Worm (Caenorhabditis elegans) whole organism, young adult: Measurements from ENCODE around the gene Y38C1AA.1.
A peak's percentile ranks its signal among the peaks of the same experiment; 100 is the strongest.

ENCODE experiments used
- B0336.3 ChIP-seq: fragments of 200-800 bp; sonication (Bioruptor generic); IDR thresholded peaks from 2 replicates; pipeline ENCODE4 v1.3.6; 2022; ENCODE audit warnings: missing genetic modification characterization, missing compliant biosample characterization
- C17E4.6 ChIP-seq: fragments of 200-800 bp; sonication (Bioruptor generic); IDR thresholded peaks from 2 replicates; pipeline ENCODE4 v1.3.6; 2022; ENCODE audit warnings: missing genetic modification reagents, missing genetic modification characterization, missing compliant biosample characterization
- F22D6.2 ChIP-seq: sonication (generic microtip); optimal IDR thresholded peaks from 2 replicates; lab custom pipeline; 2016; ENCODE audit warnings: mild to moderate bottlenecking, missing genetic modification characterization, missing compliant biosample characterization
- ama-1 ChIP-seq, 3 experiments: fragments of 150-350 bp in 1 of 3; sonication (generic microtip) in 2 of 3; optimal IDR thresholded peaks; 2 replicates each; lab custom pipeline; 2014 to 2018; ENCODE audit warnings: missing biosample characterization in 2 of 3, missing genetic modification characterization in 2 of 3, missing genetic modification reagents in 2 of 3
- attf-6 ChIP-seq: fragments of 200-800 bp; sonication (Bioruptor generic); IDR thresholded peaks from 2 replicates; pipeline ENCODE4 v1.3.6; 2022; ENCODE audit warnings: missing genetic modification reagents, missing genetic modification characterization, missing compliant biosample characterization
- cebp-2 ChIP-seq: fragments of 200-800 bp; sonication (Bioruptor generic); IDR thresholded peaks from 2 replicates; pipeline ENCODE4 v1.3.6; 2022; ENCODE audit warnings: missing genetic modification characterization, missing compliant biosample characterization
- ceh-79 ChIP-seq: sonication (generic microtip); optimal IDR thresholded peaks from 2 replicates; lab custom pipeline; 2017; ENCODE audit warnings: mild to moderate bottlenecking, missing genetic modification characterization, missing compliant biosample characterization
- dpl-1 ChIP-seq: fragments of 150-350 bp; optimal IDR thresholded peaks from 2 replicates; lab custom pipeline; 2014; ENCODE audit warnings: missing biosample characterization, missing genetic modification reagents, missing genetic modification characterization
- efl-1 ChIP-seq: fragments of 150-350 bp; optimal IDR thresholded peaks from 2 replicates; lab custom pipeline; 2014; ENCODE audit warnings: missing biosample characterization, missing genetic modification reagents, missing genetic modification characterization
- egl-44 ChIP-seq: fragments of 200-800 bp; sonication (Bioruptor generic); IDR thresholded peaks from 2 replicates; pipeline ENCODE4 v1.3.6; 2022; ENCODE audit warnings: missing genetic modification reagents, missing genetic modification characterization, missing compliant biosample characterization
- ets-4 ChIP-seq: fragments of 200-800 bp; sonication (Bioruptor generic); optimal IDR thresholded peaks from 2 replicates; lab custom pipeline; 2018; ENCODE audit warnings: mild to moderate bottlenecking, missing genetic modification characterization, missing compliant biosample characterization
- hmg-1.2 ChIP-seq: fragments of 200-800 bp; sonication (Bioruptor generic); IDR thresholded peaks from 2 replicates; pipeline ENCODE4 v1.3.6; 2022; ENCODE audit warnings: missing genetic modification reagents, missing genetic modification characterization, missing compliant biosample characterization
- lin-35 ChIP-seq, 3 experiments: fragments of 150-350 bp in 2 of 3; sonication (generic microtip) in 1 of 3; optimal IDR thresholded peaks; 2 replicates each; lab custom pipeline; 2014 to 2018; ENCODE audit warnings: missing biosample characterization in 3 of 3, missing genetic modification characterization in 3 of 3, missing genetic modification reagents in 3 of 3
- lin-40 ChIP-seq: sonication (generic microtip); optimal IDR thresholded peaks from 2 replicates; lab custom pipeline; 2016; ENCODE audit warnings: missing genetic modification characterization, mild to moderate bottlenecking, missing compliant biosample characterization, missing genotype, missing genetic modification reagents
- lin-54 ChIP-seq: fragments of 200-800 bp; sonication (Bioruptor generic); optimal IDR thresholded peaks from 2 replicates; lab custom pipeline; 2018; ENCODE audit warnings: mild to moderate bottlenecking, missing genetic modification characterization, missing compliant biosample characterization
- madf-3 ChIP-seq: fragments of 200-800 bp; sonication (Bioruptor generic); IDR thresholded peaks from 2 replicates; pipeline ENCODE4 v1.3.6; 2022; ENCODE audit warnings: missing genetic modification reagents, missing genetic modification characterization, missing compliant biosample characterization
- madf-8 ChIP-seq: fragments of 200-800 bp; sonication (Bioruptor generic); conservative IDR thresholded peaks from 2 replicates; pipeline ENCODE4 v1.3.6; 2022; ENCODE audit warnings: missing genetic modification reagents, missing genetic modification characterization, missing compliant biosample characterization
- mcd-1 ChIP-seq: fragments of 200-800 bp; sonication (Bioruptor generic); IDR thresholded peaks from 2 replicates; pipeline ENCODE4 v1.3.6; 2022; ENCODE audit warnings: missing genetic modification reagents, missing genetic modification characterization, missing compliant biosample characterization
- rpc-1 ChIP-seq, 2 experiments: fragments of 150-350 bp in 1 of 2; sonication (generic microtip) in 1 of 2; optimal IDR thresholded peaks; 2 replicates each; lab custom pipeline; 2014 to 2018; ENCODE audit warnings: missing biosample characterization in 1 of 2, missing genetic modification characterization in 1 of 2, missing genetic modification reagents in 1 of 2, missing genotype in 1 of 2
- snpc-1.3 ChIP-seq: sonication (generic microtip); optimal IDR thresholded peaks from 2 replicates; lab custom pipeline; 2017; ENCODE audit warnings: missing genetic modification characterization, mild to moderate bottlenecking, missing compliant biosample characterization, antibody characterized with exemption, moderate library complexity, missing genotype, missing genetic modification reagents; ENCODE audit not compliant: insufficient read depth
- sptf-2 ChIP-seq: fragments of 200-800 bp; sonication (Bioruptor generic); optimal IDR thresholded peaks from 2 replicates; lab custom pipeline; 2018; ENCODE audit warnings: mild to moderate bottlenecking, missing genetic modification characterization, missing compliant biosample characterization
- zfh-2 ChIP-seq: fragments of 200-800 bp; sonication (Bioruptor generic); conservative IDR thresholded peaks from 2 replicates; pipeline ENCODE4 v1.3.6; 2022; ENCODE audit warnings: missing genetic modification reagents, missing genetic modification characterization, missing compliant biosample characterization
- ztf-25 ChIP-seq: fragments of 200-800 bp; sonication (Bioruptor generic); IDR thresholded peaks from 2 replicates; pipeline ENCODE4 v1.3.6; 2022; ENCODE audit warnings: missing genetic modification reagents, missing genetic modification characterization, missing compliant biosample characterization

Gene Y38C1AA.1

ce11 chrIV:258362-258761, 50.4 kb downstream of the Y38C1AA.1 start:
- no peak for TF ChIP-seq rpc-1 (optimal IDR thresholded peaks at IDR 0.05; lab: Kevin White, UChicago)
- no peak for TF ChIP-seq rpc-1 (tag; optimal IDR thresholded peaks at IDR 0.05; lab: Kevin White, UChicago)
- TF ChIP-seq zfh-2 (GFP tag; lab: Robert Waterston, UW), result peak; percentile 56

ce11 chrIV:259142-259541, 51.2 kb downstream of the Y38C1AA.1 start, which contains the start of gene dpy-9:
TSS of gene dpy-9 (minus strand) at chrIV:259204.
- TF ChIP-seq cebp-2 (GFP tag; lab: Robert Waterston, UW) (no peak), egl-44 (GFP tag; lab: Robert Waterston, UW) (no peak), zfh-2 (GFP tag; lab: Robert Waterston, UW) (no peak), ets-4 (no peak)

ce11 chrIV:261607-262006, 53.6 kb downstream of the Y38C1AA.1 start, which contains the start of gene pqbp-1.1:
TSS of gene pqbp-1.1 (minus strand) at chrIV:261683.
- peak; percentile 55 for TF ChIP-seq efl-1 (GFP tag; lab: Kevin White, UChicago)
- peak; percentile 32 for TF ChIP-seq lin-40 (tag; lab: Kevin White, UChicago)
- TF ChIP-seq B0336.3 (GFP tag; lab: Robert Waterston, UW), result no peak
- TF ChIP-seq ztf-25 (GFP tag; lab: Robert Waterston, UW), result no peak
- peak in 1 of 3 experiments; percentile 90 for TF ChIP-seq lin-35 (GFP tag; optimal IDR thresholded peaks at IDR 0.05; lab: Kevin White, UChicago)
- TF ChIP-seq ama-1 (optimal IDR thresholded peaks at IDR 0.05; lab: Kevin White, UChicago), result no peak
- peak in 1 of 2 experiments; percentile 19 for TF ChIP-seq ama-1 (GFP tag; optimal IDR thresholded peaks at IDR 0.05; lab: Kevin White, UChicago)
- no peak for TF ChIP-seq madf-3 (GFP tag; lab: Robert Waterston, UW)
- no peak for TF ChIP-seq ceh-79
- no peak for TF ChIP-seq sptf-2 (GFP tag; lab: Kevin White, UChicago)
- TF ChIP-seq mcd-1 (GFP tag; lab: Robert Waterston, UW), result peak; percentile 88
- peak; percentile 79 for TF ChIP-seq lin-54 (GFP tag; lab: Kevin White, UChicago)

- TF ChIP-seq cebp-2 (GFP tag; lab: Robert Waterston, UW), result no peak
- TF ChIP-seq C17E4.6 (GFP tag; lab: Robert Waterston, UW), result no peak
- TF ChIP-seq dpl-1 (GFP tag; lab: Kevin White, UChicago), result no peak
- no peak for TF ChIP-seq rpc-1 (optimal IDR thresholded peaks at IDR 0.05; lab: Kevin White, UChicago)
- no peak for TF ChIP-seq rpc-1 (tag; optimal IDR thresholded peaks at IDR 0.05; lab: Kevin White, UChicago)
Measured at ce11 chrIV:262460-262859, 54.5 kb downstream of the Y38C1AA.1 start.

- TF ChIP-seq attf-6 (GFP tag; lab: Robert Waterston, UW) (no peak), lin-35 (GFP tag; optimal IDR thresholded peaks at IDR 0.05; lab: Kevin White, UChicago) (peak in 1 of 3 experiments; percentile 34), hmg-1.2 (GFP tag; lab: Robert Waterston, UW) (peak; percentile 80; the same call in 1 of the 2 replicates)
- TF ChIP-seq, all 124 proteins: peak for 2
Measured at ce11 chrIV:264182-264709, 56.3 kb downstream of the Y38C1AA.1 start, which contains the start of gene pat-6. TSS of gene pat-6 (minus strand) at chrIV:264232.

- no peak for TF ChIP-seq madf-8 (GFP tag; lab: Robert Waterston, UW)
- TF ChIP-seq F22D6.2 (tag; lab: Kevin White, UChicago), result no peak
- TF ChIP-seq snpc-1.3 (tag; lab: Kevin White, UChicago), result no peak
Measured at ce11 chrIV:266148-266547, 58.2 kb downstream of the Y38C1AA.1 start, which contains the start of gene T21D12.12. TSS of gene T21D12.12 (plus strand) at chrIV:266448.
